Worm (Caenorhabditis elegans): Measurements from ENCODE around the gene srw-112.

ce11 chrV:3005964-3006363, at the start of gene srw-112:
- no peak for TF ChIP-seq unc-62 (GFP tag; optimal IDR thresholded peaks at IDR 0.05)
- no peak for TF ChIP-seq elt-1 (tag; optimal IDR thresholded peaks at IDR 0.05; ENCODE audit: borderline replicate concordance, insufficient read depth)
- no peak for TF ChIP-seq lsy-2 (tag; optimal IDR thresholded peaks at IDR 0.05)
- TF ChIP-seq pha-4 (tag; optimal IDR thresholded peaks at IDR 0.05), result no peak
- no peak for TF ChIP-seq nhr-76 (tag; optimal IDR thresholded peaks at IDR 0.05)
- no peak for TF ChIP-seq cnd-1 (tag; optimal IDR thresholded peaks at IDR 0.05)
- no peak for TF ChIP-seq unc-39 (tag; optimal IDR thresholded peaks at IDR 0.05)
- TF ChIP-seq nhr-28 (tag; optimal IDR thresholded peaks at IDR 0.05), result no peak
- no peak for TF ChIP-seq elt-3 (tag; optimal IDR thresholded peaks at IDR 0.05)
- TF ChIP-seq ham-2 (GFP tag; optimal IDR thresholded peaks at IDR 0.05), result no peak
- TF ChIP-seq nhr-237 (tag; optimal IDR thresholded peaks at IDR 0.05), result no peak

Measured in whole organism, mixed stage, embryonic.